Worm (Caenorhabditis elegans): ENCODE results near the gene ilc-17.1.

Gene ilc-17.1

ce11 chrX:12781712-12782444 is 12.3 kb upstream of the ilc-17.1 start, which contains the start of gene alh-13:
Gene alh-13, plus strand, starts transcription at chrX:12782394.
- TF ChIP-seq elt-2 (tag; optimal IDR thresholded peaks at IDR 0.05) = peak; percentile 4
- peak in 1 of 3 experiments; percentile 71 for TF ChIP-seq elt-3 (tag; optimal IDR thresholded peaks at IDR 0.05)
- TF ChIP-seq ZK546.5 (tag; optimal IDR thresholded peaks at IDR 0.05) = no peak
- TF ChIP-seq nhr-43 (tag; optimal IDR thresholded peaks at IDR 0.05; ENCODE audit: poor library complexity, severe bottlenecking) = peak; percentile 21

- TF ChIP-seq fos-1 (tag; optimal IDR thresholded peaks at IDR 0.05) = no peak
- no peak for TF ChIP-seq fkh-2 (tag; optimal IDR thresholded peaks at IDR 0.05)
- peak; percentile 72 for TF ChIP-seq pqm-1 (tag; optimal IDR thresholded peaks at IDR 0.05)
- no peak for TF ChIP-seq daf-12 (tag; optimal IDR thresholded peaks at IDR 0.05)
- no peak for TF ChIP-seq eor-1 (tag; optimal IDR thresholded peaks at IDR 0.05)
- peak; percentile 73 for TF ChIP-seq elt-2 (tag; optimal IDR thresholded peaks at IDR 0.05)
These were observed 11.1 kb upstream of the ilc-17.1 start for ce11 chrX:12780674-12781073.

ce11 chrX:12764009-12764408 is 5.6 kb downstream of the ilc-17.1 start:
- TF ChIP-seq pha-4 (tag; optimal IDR thresholded peaks at IDR 0.05) = no peak
- TF ChIP-seq zag-1 (tag; optimal IDR thresholded peaks at IDR 0.05) = no peak
- no peak for TF ChIP-seq hmg-11 (tag; optimal IDR thresholded peaks at IDR 0.05)
- TF ChIP-seq fkh-2 (tag; optimal IDR thresholded peaks at IDR 0.05) = no peak
- no peak for TF ChIP-seq unc-62 (GFP tag; optimal IDR thresholded peaks at IDR 0.05)
- no peak for TF ChIP-seq snpc-4 (tag; optimal IDR thresholded peaks at IDR 0.05)
- TF ChIP-seq mml-1 (tag; optimal IDR thresholded peaks at IDR 0.05) = no peak
- no peak for TF ChIP-seq elt-3 (tag; optimal IDR thresholded peaks at IDR 0.05)
- no peak for TF ChIP-seq lin-15B (tag; optimal IDR thresholded peaks at IDR 0.05)
- no peak for TF ChIP-seq nhr-43 (tag; optimal IDR thresholded peaks at IDR 0.05; ENCODE audit: poor library complexity, severe bottlenecking)
- no peak for TF ChIP-seq nfya-1 (tag; optimal IDR thresholded peaks at IDR 0.05; ENCODE audit: insufficient read depth)
- no peak for TF ChIP-seq skn-1 (tag; optimal IDR thresholded peaks at IDR 0.05)
- TF ChIP-seq nhr-11 (tag; optimal IDR thresholded peaks at IDR 0.05) = no peak
- TF ChIP-seq elt-1 (tag; optimal IDR thresholded peaks at IDR 0.05) = no peak
- TF ChIP-seq sea-2 (GFP tag; optimal IDR thresholded peaks at IDR 0.05) = no peak
- no peak for TF ChIP-seq egl-27 (tag; optimal IDR thresholded peaks at IDR 0.05)

ce11 chrX:12761778-12762177 is 7.8 kb downstream of the ilc-17.1 start, which contains the start of gene cept-1:
Gene cept-1, plus strand, starts transcription at chrX:12762078.
- TF ChIP-seq hmg-11 (tag; optimal IDR thresholded peaks at IDR 0.05) (no peak), elt-3 (tag; optimal IDR thresholded peaks at IDR 0.05) (no peak), mdl-1 (tag; optimal IDR thresholded peaks at IDR 0.05) (no peak), nfya-1 (tag; optimal IDR thresholded peaks at IDR 0.05; ENCODE audit: insufficient read depth) (no peak), nhr-43 (tag; optimal IDR thresholded peaks at IDR 0.05; ENCODE audit: poor library complexity, severe bottlenecking) (no peak), eor-1 (tag; optimal IDR thresholded peaks at IDR 0.05) (no peak), unc-39 (tag; optimal IDR thresholded peaks at IDR 0.05) (no peak), snpc-4 (tag; optimal IDR thresholded peaks at IDR 0.05) (no peak), ama-1 (optimal IDR thresholded peaks at IDR 0.05) (no peak), elt-2 (tag; optimal IDR thresholded peaks at IDR 0.05) (no peak), pqm-1 (tag; optimal IDR thresholded peaks at IDR 0.05) (no peak), nhr-77 (tag; optimal IDR thresholded peaks at IDR 0.05) (no peak), zag-1 (tag; optimal IDR thresholded peaks at IDR 0.05) (no peak)

ce11 chrX:12761295-12761775 is 8.3 kb downstream of the ilc-17.1 start:
- TF ChIP-seq lin-39 (tag; optimal IDR thresholded peaks at IDR 0.05) (peak; percentile 41), egl-27 (tag; optimal IDR thresholded peaks at IDR 0.05) (no peak), fkh-10 (GFP tag; optimal IDR thresholded peaks at IDR 0.05) (no peak), lsy-12 (tag; optimal IDR thresholded peaks at IDR 0.05) (no peak), nfya-1 (tag; optimal IDR thresholded peaks at IDR 0.05; ENCODE audit: insufficient read depth) (no peak), ceh-82 (tag; optimal IDR thresholded peaks at IDR 0.05) (no peak), nhr-25 (tag; optimal IDR thresholded peaks at IDR 0.05) (peak; percentile 47), snpc-4 (tag; optimal IDR thresholded peaks at IDR 0.05) (no peak), daf-12 (tag; optimal IDR thresholded peaks at IDR 0.05) (no peak), fos-1 (tag; optimal IDR thresholded peaks at IDR 0.05) (no peak), elt-3 (tag; optimal IDR thresholded peaks at IDR 0.05) (peak in 1 of 3 experiments; percentile 38), nhr-28 (tag; optimal IDR thresholded peaks at IDR 0.05) (no peak), elt-2 (tag; optimal IDR thresholded peaks at IDR 0.05) (peak; percentile 61), egl-5 (tag; optimal IDR thresholded peaks at IDR 0.05) (no peak)

Data from whole organism, L3 larva.